Worm (Caenorhabditis elegans) whole organism, mixed stage, embryonic: Measurements from ENCODE around the gene gasr-8.

Experiments used
- M03D4.4 ChIP-seq: sonication (generic microtip); optimal IDR thresholded peaks from 2 replicates; lab custom pipeline; 2017; ENCODE audit warnings: mild to moderate bottlenecking, missing genetic modification characterization, missing compliant biosample characterization
- bed-3 ChIP-seq: fragments of 200-800 bp; sonication (Bioruptor generic); optimal IDR thresholded peaks from 3 replicates; lab custom pipeline; 2018; ENCODE audit warnings: mild to moderate bottlenecking, missing genetic modification characterization, moderate library complexity, missing compliant biosample characterization
- blmp-1 ChIP-seq: fragments of 150-350 bp; optimal IDR thresholded peaks from 2 replicates; lab custom pipeline; 2014; ENCODE audit warnings: missing biosample characterization, missing genetic modification characterization
- ceh-39 ChIP-seq: fragments of 150-350 bp; optimal IDR thresholded peaks from 2 replicates; lab custom pipeline; 2014; ENCODE audit warnings: missing biosample characterization, missing genetic modification characterization
- ceh-43 ChIP-seq: fragments of 200-800 bp; sonication (Bioruptor generic); optimal IDR thresholded peaks from 2 replicates; lab custom pipeline; 2018; ENCODE audit warnings: mild to moderate bottlenecking, missing genetic modification characterization, moderate library complexity, missing compliant biosample characterization
- ceh-83 ChIP-seq: fragments of 200-800 bp; sonication (Bioruptor generic); optimal IDR thresholded peaks from 2 replicates; lab custom pipeline; 2018; ENCODE audit warnings: mild to moderate bottlenecking, missing genetic modification characterization, missing compliant biosample characterization
- ces-1 ChIP-seq: fragments of 150-350 bp; optimal IDR thresholded peaks from 2 replicates; lab custom pipeline; 2014; ENCODE audit warnings: missing biosample characterization, missing genetic modification reagents, missing genetic modification characterization
- cnd-1 ChIP-seq: fragments of 200-800 bp; sonication (Bioruptor generic); optimal IDR thresholded peaks from 2 replicates; lab custom pipeline; 2018; ENCODE audit warnings: mild to moderate bottlenecking, missing genetic modification characterization, missing compliant biosample characterization
- drap-1 ChIP-seq: fragments of 200-800 bp; sonication (Bioruptor generic); optimal IDR thresholded peaks from 3 replicates; lab custom pipeline; 2018; ENCODE audit warnings: mild to moderate bottlenecking, missing genetic modification characterization, missing compliant biosample characterization
- elt-3 ChIP-seq: fragments of 150-350 bp; optimal IDR thresholded peaks from 2 replicates; lab custom pipeline; 2014; ENCODE audit warnings: missing biosample characterization, missing genetic modification characterization
- flh-1 ChIP-seq: fragments of 200-800 bp; sonication (Bioruptor generic); optimal IDR thresholded peaks from 2 replicates; lab custom pipeline; 2018; ENCODE audit warnings: mild to moderate bottlenecking, missing genetic modification characterization, moderate library complexity, missing compliant biosample characterization
- ham-2 ChIP-seq: fragments of 200-800 bp; sonication (Bioruptor generic); optimal IDR thresholded peaks from 2 replicates; lab custom pipeline; 2018; ENCODE audit warnings: mild to moderate bottlenecking, missing genetic modification characterization, missing compliant biosample characterization
- lin-13 ChIP-seq: fragments of 150-350 bp; optimal IDR thresholded peaks from 2 replicates; lab custom pipeline; 2014; ENCODE audit warnings: missing biosample characterization, missing genetic modification characterization
- lin-32 ChIP-seq: fragments of 200-800 bp; sonication (Bioruptor generic); optimal IDR thresholded peaks from 2 replicates; lab custom pipeline; 2018; ENCODE audit warnings: mild to moderate bottlenecking, missing genetic modification characterization, missing compliant biosample characterization
- lsy-2 ChIP-seq: fragments of 150-350 bp; optimal IDR thresholded peaks from 2 replicates; lab custom pipeline; 2014; ENCODE audit warnings: missing biosample characterization, missing genetic modification characterization
- mab-5 ChIP-seq: fragments of 150-350 bp; optimal IDR thresholded peaks from 2 replicates; lab custom pipeline; 2014; ENCODE audit warnings: missing biosample characterization, missing genetic modification characterization
- mep-1 ChIP-seq: fragments of 150-350 bp; optimal IDR thresholded peaks from 2 replicates; lab custom pipeline; 2017; ENCODE audit warnings: missing biosample characterization, missing genetic modification reagents, missing genetic modification characterization, inconsistent platforms
- mls-2 ChIP-seq: sonication (generic microtip); optimal IDR thresholded peaks from 2 replicates; lab custom pipeline; 2016; ENCODE audit warnings: mild to moderate bottlenecking, missing genetic modification characterization, moderate library complexity, missing compliant biosample characterization
- nhr-12 ChIP-seq: fragments of 150-350 bp; optimal IDR thresholded peaks from 2 replicates; lab custom pipeline; 2014; ENCODE audit warnings: missing biosample characterization, missing genetic modification characterization
- nhr-28 ChIP-seq: fragments of 150-350 bp; optimal IDR thresholded peaks from 2 replicates; lab custom pipeline; 2014; ENCODE audit warnings: missing biosample characterization, missing genetic modification characterization
- nhr-76 ChIP-seq: sonication (generic microtip); optimal IDR thresholded peaks from 2 replicates; lab custom pipeline; 2017; ENCODE audit warnings: missing biosample characterization, missing genetic modification characterization
- pha-4 ChIP-seq: fragments of 150-350 bp; optimal IDR thresholded peaks from 2 replicates; lab custom pipeline; 2018; ENCODE audit warnings: missing biosample characterization, missing genetic modification reagents, missing genetic modification characterization
- sem-2 ChIP-seq: fragments of 200-800 bp; sonication (Bioruptor generic); optimal IDR thresholded peaks from 2 replicates; lab custom pipeline; 2018; ENCODE audit warnings: mild to moderate bottlenecking, missing genetic modification characterization, missing compliant biosample characterization
- snpc-4 ChIP-seq: fragments of 150-350 bp; optimal IDR thresholded peaks from 2 replicates; lab custom pipeline; 2014; ENCODE audit warnings: missing biosample characterization, missing genetic modification characterization
- sptf-1 ChIP-seq: sonication (generic microtip); optimal IDR thresholded peaks from 2 replicates; lab custom pipeline; 2017; ENCODE audit warnings: mild to moderate bottlenecking, missing genetic modification characterization, moderate library complexity, missing compliant biosample characterization
- tbx-8 ChIP-seq: fragments of 200-800 bp; sonication (Bioruptor generic); optimal IDR thresholded peaks from 2 replicates; lab custom pipeline; 2018; ENCODE audit warnings: mild to moderate bottlenecking, missing genetic modification characterization, moderate library complexity, missing compliant biosample characterization
- unc-120 ChIP-seq: sonication (generic microtip); optimal IDR thresholded peaks from 2 replicates; lab custom pipeline; 2017; ENCODE audit warnings: missing genetic modification characterization, missing compliant biosample characterization; ENCODE audit not compliant: poor library complexity, severe bottlenecking
- unc-39 ChIP-seq: fragments of 150-350 bp; optimal IDR thresholded peaks from 2 replicates; lab custom pipeline; 2014; ENCODE audit warnings: missing biosample characterization, missing genetic modification characterization
- unc-62 ChIP-seq: fragments of 150-350 bp; optimal IDR thresholded peaks from 2 replicates; lab custom pipeline; 2014; ENCODE audit warnings: missing biosample characterization, missing genetic modification reagents, missing genetic modification characterization
- zip-8 ChIP-seq: fragments of 150-350 bp; optimal IDR thresholded peaks from 2 replicates; lab custom pipeline; 2014; ENCODE audit warnings: missing biosample characterization, missing genetic modification characterization
- ztf-11 ChIP-seq: fragments of 150-350 bp; optimal IDR thresholded peaks from 2 replicates; lab custom pipeline; 2014; ENCODE audit warnings: missing biosample characterization, missing genetic modification characterization

gasr-8 gene

DNA sequence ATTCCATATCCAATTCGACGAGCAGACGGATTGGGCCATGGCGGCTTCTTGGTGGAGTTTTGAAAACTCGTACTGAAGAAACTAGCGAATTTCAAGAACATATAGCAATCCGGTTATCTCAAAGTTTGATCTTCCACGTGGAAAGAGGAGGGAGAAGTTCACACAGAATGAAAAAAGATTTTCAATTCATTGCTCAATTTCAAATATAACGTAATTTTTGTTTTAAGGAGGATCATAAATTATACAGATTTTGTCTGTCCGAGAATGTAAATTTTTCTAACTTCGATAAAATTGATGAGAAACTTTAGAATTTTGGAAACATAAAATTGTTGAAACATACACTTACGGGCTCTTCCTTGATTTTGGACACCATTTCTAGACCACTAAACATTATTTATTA is 39.8 kb downstream of the gasr-8 start, which contains the start of gene Y50E8A.2:
Gene Y50E8A.2 (minus strand): TSS at position 101 of the 400 bp plus-strand sequence.
- TF ChIP-seq elt-3 (tag; lab: Kevin White, UChicago) (no peak), lin-13 (tag; lab: Kevin White, UChicago) (no peak), ceh-83 (GFP tag; lab: Kevin White, UChicago) (no peak), bed-3 (GFP tag; lab: Kevin White, UChicago) (no peak), ceh-39 (tag; lab: Kevin White, UChicago) (no peak), lsy-2 (tag; lab: Kevin White, UChicago) (no peak), tbx-8 (GFP tag; lab: Kevin White, UChicago) (no peak), mls-2 (tag; lab: Kevin White, UChicago) (no peak), M03D4.4 (tag; lab: Kevin White, UChicago) (no peak), mab-5 (tag; lab: Kevin White, UChicago) (no peak), mep-1 (tag; lab: Kevin White, UChicago) (no peak), ceh-43 (no peak), sem-2 (GFP tag; lab: Kevin White, UChicago) (no peak), unc-39 (tag; lab: Kevin White, UChicago) (no peak), drap-1 (GFP tag; lab: Kevin White, UChicago) (no peak)

DNA sequence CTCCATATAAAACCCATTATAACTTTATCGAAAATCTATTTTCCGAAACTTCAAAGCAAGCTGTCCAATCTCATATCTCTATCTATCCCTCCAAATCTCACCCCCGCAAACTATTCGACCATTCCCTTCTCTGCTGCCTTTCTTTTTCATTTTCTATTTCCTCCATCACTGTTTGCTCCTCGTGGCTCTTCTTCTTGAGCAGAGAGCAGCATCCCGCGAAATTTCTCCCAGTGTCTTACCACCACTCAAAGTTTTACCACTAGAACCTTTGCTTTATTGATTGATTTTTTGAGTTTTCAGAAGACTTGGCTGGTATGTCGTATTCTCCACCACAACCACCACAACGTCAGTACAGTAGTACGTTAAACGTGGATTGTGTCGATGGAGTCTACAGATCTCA is 40.4 kb downstream of the gasr-8 start, which contains the start of gene oig-3:
Gene oig-3 (plus strand): TSS at position 301 of the 400 bp plus-strand sequence.
- TF ChIP-seq tbx-8 (GFP tag; lab: Kevin White, UChicago) (no peak), ham-2 (GFP tag; lab: Kevin White, UChicago) (no peak), lsy-2 (tag; lab: Kevin White, UChicago) (no peak)

DNA sequence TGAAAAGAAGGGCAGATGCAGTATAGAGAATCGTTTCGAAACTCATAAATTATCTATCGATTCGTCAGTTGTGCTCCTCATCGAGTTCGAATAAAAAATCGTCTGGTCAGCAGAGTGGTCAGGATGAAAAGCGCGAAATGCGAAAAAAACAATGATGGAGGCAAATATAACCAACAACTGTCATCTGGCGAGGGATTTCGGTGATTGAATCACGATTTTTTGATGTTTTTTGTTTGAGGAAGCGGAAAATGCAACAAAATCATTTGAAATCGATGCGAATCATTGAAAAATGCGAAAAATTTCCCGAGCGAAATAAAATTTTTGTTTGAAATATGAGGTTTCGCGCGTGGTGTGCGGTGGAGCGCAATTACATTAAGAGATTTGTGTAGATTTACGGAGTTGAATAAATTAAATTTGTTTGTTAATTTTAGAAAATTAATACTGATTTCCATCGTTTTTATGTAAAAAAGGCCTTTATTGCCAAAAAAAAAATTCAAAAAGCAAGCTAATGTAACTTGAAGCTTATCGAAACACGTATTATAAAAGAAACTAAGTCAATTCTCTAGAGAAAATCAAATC is 45.4 kb downstream of the gasr-8 start, which contains the start of gene unc-61:
Gene unc-61 (minus strand): TSS at position 51 of the 579 bp plus-strand sequence.
- TF ChIP-seq lsy-2 (tag; lab: Kevin White, UChicago) (no peak), M03D4.4 (tag; lab: Kevin White, UChicago) (no peak), mab-5 (tag; lab: Kevin White, UChicago) (no peak), mep-1 (tag; lab: Kevin White, UChicago) (peak; percentile 1), ztf-11 (tag; lab: Kevin White, UChicago) (no peak), unc-39 (tag; lab: Kevin White, UChicago) (no peak), elt-3 (tag; lab: Kevin White, UChicago) (no peak), ham-2 (GFP tag; lab: Kevin White, UChicago) (no peak), lin-13 (tag; lab: Kevin White, UChicago) (no peak), nhr-28 (tag; lab: Kevin White, UChicago) (no peak), pha-4 (no peak), unc-62 (GFP tag; lab: Kevin White, UChicago) (no peak), ces-1 (peak; percentile 89), blmp-1 (tag; lab: Kevin White, UChicago) (no peak), sptf-1 (tag; lab: Kevin White, UChicago) (no peak), nhr-76 (tag; lab: Kevin White, UChicago) (no peak), mls-2 (tag; lab: Kevin White, UChicago) (no peak)

DNA sequence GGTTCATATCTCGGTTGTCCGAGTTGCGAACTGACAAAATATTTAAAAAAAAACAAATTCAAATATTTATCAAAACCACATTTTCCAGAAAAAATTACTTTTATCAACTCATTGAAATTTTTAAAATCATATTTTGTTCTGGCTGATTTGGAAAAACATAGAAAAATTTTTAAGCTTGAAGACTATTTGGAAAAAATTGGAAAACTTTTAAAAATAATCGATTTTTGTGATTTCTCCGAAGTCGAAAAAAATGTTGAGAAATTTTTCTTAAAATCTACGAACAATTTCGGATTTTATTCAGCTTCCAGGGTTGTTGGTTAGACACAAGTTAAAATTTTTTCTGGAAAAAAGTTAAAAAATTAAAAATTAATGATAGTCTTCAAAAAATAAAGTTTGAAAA is 47.9 kb downstream of the gasr-8 start, which contains the start of gene Y50E8A.5:
Gene Y50E8A.5 (minus strand): TSS at position 101 of the 400 bp plus-strand sequence.
- TF ChIP-seq snpc-4 (no peak), ces-1 (no peak), drap-1 (GFP tag; lab: Kevin White, UChicago) (no peak), zip-8 (tag; lab: Kevin White, UChicago) (no peak), lin-13 (tag; lab: Kevin White, UChicago) (no peak), unc-120 (no peak), bed-3 (GFP tag; lab: Kevin White, UChicago) (no peak), unc-62 (GFP tag; lab: Kevin White, UChicago) (no peak)

DNA sequence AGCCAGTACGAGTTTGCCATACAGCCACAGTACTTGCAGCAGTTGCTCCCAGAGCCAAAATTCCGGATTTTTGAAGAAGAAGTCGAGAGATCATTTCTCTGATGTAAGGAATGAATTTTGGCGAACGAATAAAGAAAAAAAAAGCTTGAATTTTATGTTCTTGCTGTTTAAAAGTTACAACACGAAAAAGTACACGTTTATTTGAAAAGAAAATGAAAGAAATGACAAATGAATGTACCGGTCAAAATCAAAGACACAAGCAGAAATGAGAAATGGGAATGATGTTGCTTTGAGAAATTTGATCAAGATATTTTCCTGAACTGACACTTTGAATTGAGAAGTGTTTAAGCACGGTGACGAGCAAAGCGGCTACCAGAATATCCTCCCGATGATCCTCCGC is 52.3 kb downstream of the gasr-8 start, which contains the start of gene Y50E8A.6:
Gene Y50E8A.6 (minus strand): TSS at position 101 of the 400 bp plus-strand sequence.
- TF ChIP-seq nhr-12 (tag; lab: Kevin White, UChicago) = no peak
- TF ChIP-seq nhr-76 (tag; lab: Kevin White, UChicago) = no peak
- no peak for TF ChIP-seq ham-2 (GFP tag; lab: Kevin White, UChicago)
- TF ChIP-seq zip-8 (tag; lab: Kevin White, UChicago) = no peak
- no peak for TF ChIP-seq ceh-43
- no peak for TF ChIP-seq cnd-1 (tag; lab: Kevin White, UChicago)
- no peak for TF ChIP-seq drap-1 (GFP tag; lab: Kevin White, UChicago)
- TF ChIP-seq mls-2 (tag; lab: Kevin White, UChicago) = no peak
- TF ChIP-seq ceh-39 (tag; lab: Kevin White, UChicago) = no peak
- TF ChIP-seq elt-3 (tag; lab: Kevin White, UChicago) = no peak
- TF ChIP-seq ceh-83 (GFP tag; lab: Kevin White, UChicago) = no peak
- no peak for TF ChIP-seq flh-1
- no peak for TF ChIP-seq tbx-8 (GFP tag; lab: Kevin White, UChicago)
- no peak for TF ChIP-seq M03D4.4 (tag; lab: Kevin White, UChicago)
- TF ChIP-seq lin-32 (GFP tag; lab: Kevin White, UChicago) = no peak
- TF ChIP-seq unc-39 (tag; lab: Kevin White, UChicago) = no peak
- TF ChIP-seq unc-120 = no peak
- TF ChIP-seq sem-2 (GFP tag; lab: Kevin White, UChicago) = no peak
